Fruit fly (Drosophila melanogaster) Kc167 (cell line): Measurements from ENCODE around the gene Cyp4ac2.

Experiments used
- Myc ChIP-seq: fragments of >200 bp; optimal IDR thresholded peaks from 2 replicates; lab custom pipeline; 2017; ENCODE audit warnings: missing external identifiers
- Sin3A ChIP-seq: fragments of >200 bp; optimal IDR thresholded peaks from 2 replicates; lab custom pipeline; 2018; ENCODE audit warnings: missing external identifiers
- h ChIP-seq: fragments of >200 bp; optimal IDR thresholded peaks from 3 replicates; lab custom pipeline; 2018; ENCODE audit warnings: missing external identifiers
- insv ChIP-seq: fragments of >200 bp; optimal IDR thresholded peaks from 3 replicates; lab custom pipeline; 2018; ENCODE audit warnings: missing external identifiers
- psq ChIP-seq: fragments of >200 bp; optimal IDR thresholded peaks from 2 replicates; lab custom pipeline; 2017; ENCODE audit warnings: missing external identifiers
- ttk ChIP-seq: sonication (Bioruptor generic); optimal IDR thresholded peaks from 2 replicates; lab custom pipeline; 2017; ENCODE audit warnings: missing external identifiers

Cyp4ac2 gene

DNA sequence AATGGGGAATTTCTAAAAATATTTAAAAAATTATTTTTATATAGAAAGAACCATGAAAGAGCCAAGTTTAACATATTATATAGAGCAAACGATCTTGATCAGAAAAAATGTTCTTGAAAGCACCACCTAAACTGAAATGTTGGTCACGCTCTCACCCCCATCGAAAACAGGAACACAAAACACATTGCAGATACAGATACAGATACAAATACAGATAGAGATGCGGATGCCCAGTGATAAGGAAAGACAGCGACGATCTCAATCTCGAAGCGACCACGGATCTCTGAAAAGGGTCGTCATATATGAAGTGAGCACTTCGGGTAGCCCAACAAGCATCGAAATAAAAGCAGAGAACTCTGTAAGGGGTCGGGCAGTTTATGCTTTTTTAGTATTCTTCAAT, 18.8 kb upstream of the Cyp4ac2 start:
- TF ChIP-seq psq (no peak), ttk (lab: Kevin White, UChicago) (no peak), insv (lab: Kevin White, UChicago) (no peak), Sin3A (lab: Kevin White, UChicago) (no peak), Myc (no peak)

DNA sequence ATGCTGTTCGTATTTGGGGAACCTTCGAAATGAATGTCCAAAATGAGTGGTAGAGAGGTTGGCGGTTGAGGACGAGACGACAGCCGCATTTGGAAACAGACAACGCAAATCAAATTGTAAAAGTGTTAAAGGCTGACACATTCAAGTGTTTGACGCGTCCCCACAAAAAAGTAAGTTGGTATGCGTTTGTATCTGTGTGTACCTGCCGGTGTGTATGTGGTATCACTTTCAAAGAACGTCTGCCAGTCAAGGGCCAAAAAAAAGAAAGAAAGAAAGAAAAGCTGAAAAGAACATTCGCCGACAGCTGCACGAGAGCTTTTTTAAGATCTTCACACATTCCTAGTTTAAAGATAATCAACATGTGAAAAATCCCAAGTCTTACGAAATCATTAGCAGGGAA, 18.4 kb upstream of the Cyp4ac2 start:
- TF ChIP-seq ttk (lab: Kevin White, UChicago) (no peak), insv (lab: Kevin White, UChicago) (no peak), h (lab: Kevin White, UChicago) (no peak), Sin3A (lab: Kevin White, UChicago) (no peak), psq (no peak), Myc (no peak)

DNA sequence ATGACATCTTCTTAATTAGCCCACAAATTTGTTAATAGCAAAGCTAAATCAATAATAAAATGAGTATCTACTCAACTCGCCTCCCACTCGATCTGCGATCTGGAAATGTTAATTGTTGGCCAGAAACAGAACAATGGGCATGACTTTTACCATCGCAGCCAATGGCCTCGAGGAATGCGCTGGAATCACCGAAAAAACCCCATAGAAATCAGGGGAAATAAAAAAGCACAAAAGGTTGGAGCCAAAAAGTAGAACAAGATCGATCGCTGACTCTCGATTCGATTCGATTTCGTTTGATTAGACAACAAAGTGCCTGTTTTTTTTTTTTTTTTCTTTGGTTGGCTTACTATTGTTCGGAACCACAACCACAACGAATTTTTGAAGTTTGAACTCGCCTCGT, 17.6 kb upstream of the Cyp4ac2 start:
- TF ChIP-seq Myc: no peak
- TF ChIP-seq Sin3A (lab: Kevin White, UChicago): no peak
- TF ChIP-seq psq: no peak
- TF ChIP-seq insv (lab: Kevin White, UChicago): no peak
- TF ChIP-seq h (lab: Kevin White, UChicago): no peak
- no peak for TF ChIP-seq ttk (lab: Kevin White, UChicago)

DNA sequence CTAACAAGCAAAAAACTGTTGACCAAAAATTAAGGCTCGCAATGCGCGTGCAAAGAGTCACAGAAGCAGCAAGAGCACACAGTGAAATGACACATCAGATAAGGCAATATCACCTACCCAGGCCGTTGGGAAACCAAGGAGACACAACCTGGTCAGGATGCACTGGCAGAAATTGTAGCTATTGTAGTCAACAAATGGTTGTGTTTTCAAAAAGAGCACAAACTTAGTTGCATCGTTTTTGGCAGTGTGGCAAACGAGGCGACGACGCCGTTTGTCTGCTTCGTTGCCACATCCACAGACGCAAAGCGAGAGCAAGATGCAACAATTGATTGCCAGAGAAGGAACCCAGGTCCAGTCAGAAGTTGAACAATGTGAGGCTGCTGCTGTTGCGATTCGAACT, 16.4 kb upstream of the Cyp4ac2 start:
- TF ChIP-seq ttk (lab: Kevin White, UChicago) (no peak), h (lab: Kevin White, UChicago) (no peak), Myc (no peak), insv (lab: Kevin White, UChicago) (no peak), Sin3A (lab: Kevin White, UChicago) (no peak), psq (no peak)

DNA sequence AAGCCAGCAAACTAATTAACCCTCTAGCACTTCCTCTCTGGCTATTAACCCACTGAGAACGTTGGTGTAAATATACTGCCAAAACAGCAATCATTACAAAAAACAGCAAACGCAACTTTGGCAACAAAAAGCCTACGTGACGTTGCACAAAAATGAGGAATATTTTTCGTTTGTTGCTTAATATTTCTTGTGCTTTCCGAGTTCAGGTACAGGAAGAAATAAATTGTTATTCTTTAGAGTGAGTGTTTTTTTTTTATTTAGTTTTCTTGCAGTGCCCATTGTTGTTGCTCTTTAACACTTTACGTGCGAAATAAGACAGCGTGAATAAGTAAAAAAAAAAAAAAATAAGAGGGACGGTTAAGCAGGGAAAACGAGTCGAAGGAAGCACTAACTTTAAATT, 15.0 kb upstream of the Cyp4ac2 start:
- TF ChIP-seq ttk (lab: Kevin White, UChicago): no peak
- TF ChIP-seq h (lab: Kevin White, UChicago): no peak

DNA sequence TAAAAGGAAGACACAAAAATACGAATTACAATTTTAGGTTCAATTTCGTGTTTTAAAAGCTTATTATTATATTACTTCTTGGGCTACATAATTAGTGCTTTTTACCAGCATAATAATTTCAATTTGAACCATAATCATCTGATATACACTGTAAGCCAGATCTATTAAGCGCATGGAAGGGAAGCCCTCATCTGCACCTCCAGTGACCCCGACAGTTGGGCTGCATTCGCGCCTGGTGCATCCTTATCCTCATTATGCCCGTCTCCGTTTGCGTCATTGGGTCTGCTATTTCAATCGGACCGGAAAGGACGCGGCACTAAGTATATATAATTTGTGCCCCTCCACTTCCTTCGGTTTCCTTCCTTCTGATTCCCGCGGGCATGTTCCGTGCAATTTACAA, 14.5 kb upstream of the Cyp4ac2 start:
- no peak for TF ChIP-seq insv (lab: Kevin White, UChicago)
- no peak for TF ChIP-seq ttk (lab: Kevin White, UChicago)
- no peak for TF ChIP-seq h (lab: Kevin White, UChicago)
- TF ChIP-seq Myc: no peak
- TF ChIP-seq psq: no peak
- no peak for TF ChIP-seq Sin3A (lab: Kevin White, UChicago)

DNA sequence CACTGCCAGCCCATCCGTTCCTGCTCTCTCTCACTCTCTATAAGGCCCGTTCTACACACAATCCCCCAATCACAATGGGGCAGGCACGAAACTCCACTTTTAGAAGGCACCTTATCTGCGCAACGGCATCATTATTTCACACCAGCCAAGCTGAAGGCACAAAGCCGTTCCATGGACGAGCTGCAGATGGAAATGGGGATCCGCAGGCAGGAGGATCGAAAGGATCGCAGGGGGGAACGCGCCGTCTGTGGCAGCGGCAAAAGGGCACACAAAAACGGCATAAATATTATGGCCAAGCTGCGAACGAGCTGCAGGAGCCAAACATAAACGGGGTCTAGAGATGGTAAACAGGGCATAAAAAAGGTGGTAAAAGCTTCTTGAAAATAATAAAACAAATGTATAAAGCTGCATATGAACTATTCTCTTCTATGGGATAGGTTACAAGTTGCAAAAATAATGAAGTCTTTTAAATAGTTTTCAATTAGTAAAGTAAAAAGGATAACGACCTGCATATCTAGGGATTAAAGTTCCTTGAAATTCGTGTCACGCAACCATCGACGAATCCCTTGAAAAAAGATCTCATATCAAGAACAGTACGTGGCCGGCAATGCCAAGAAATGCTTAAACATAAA, 13.7 kb upstream of the Cyp4ac2 start:
- TF ChIP-seq insv (lab: Kevin White, UChicago) (no peak), ttk (lab: Kevin White, UChicago) (no peak), Myc (no peak), psq (no peak), h (lab: Kevin White, UChicago) (no peak), Sin3A (lab: Kevin White, UChicago) (no peak)

DNA sequence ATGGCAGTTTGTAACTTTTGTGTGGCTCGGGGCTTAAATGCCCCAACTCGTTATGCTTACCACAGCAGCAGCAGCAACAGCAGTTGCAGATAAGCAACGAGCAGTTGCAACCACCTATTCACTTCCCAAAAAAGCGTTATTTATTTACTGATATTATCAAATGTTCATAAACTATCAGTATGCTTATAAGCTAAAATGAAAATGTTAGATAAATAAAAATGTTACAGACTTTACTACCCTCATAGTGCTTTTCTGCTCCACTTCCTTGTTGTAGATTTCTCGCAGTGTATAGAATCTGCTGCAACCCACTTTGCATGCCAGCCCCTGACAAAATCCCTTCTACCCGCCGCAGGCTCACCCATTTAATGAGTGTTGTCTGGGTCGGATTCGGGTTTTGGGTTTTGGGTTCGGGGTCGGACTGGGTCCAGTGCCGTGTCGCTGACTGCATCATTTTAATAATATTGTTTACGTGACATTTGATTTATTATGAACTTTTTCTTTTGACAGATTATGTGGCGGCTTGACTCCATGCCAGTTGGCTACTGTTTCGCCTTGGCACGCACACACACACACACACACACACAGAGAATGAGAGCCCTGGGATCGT, 12.0 kb upstream of the Cyp4ac2 start:
- TF ChIP-seq h (lab: Kevin White, UChicago) (no peak), ttk (lab: Kevin White, UChicago) (no peak), psq (no peak), Myc (no peak), insv (lab: Kevin White, UChicago) (no peak), Sin3A (lab: Kevin White, UChicago) (no peak)

DNA sequence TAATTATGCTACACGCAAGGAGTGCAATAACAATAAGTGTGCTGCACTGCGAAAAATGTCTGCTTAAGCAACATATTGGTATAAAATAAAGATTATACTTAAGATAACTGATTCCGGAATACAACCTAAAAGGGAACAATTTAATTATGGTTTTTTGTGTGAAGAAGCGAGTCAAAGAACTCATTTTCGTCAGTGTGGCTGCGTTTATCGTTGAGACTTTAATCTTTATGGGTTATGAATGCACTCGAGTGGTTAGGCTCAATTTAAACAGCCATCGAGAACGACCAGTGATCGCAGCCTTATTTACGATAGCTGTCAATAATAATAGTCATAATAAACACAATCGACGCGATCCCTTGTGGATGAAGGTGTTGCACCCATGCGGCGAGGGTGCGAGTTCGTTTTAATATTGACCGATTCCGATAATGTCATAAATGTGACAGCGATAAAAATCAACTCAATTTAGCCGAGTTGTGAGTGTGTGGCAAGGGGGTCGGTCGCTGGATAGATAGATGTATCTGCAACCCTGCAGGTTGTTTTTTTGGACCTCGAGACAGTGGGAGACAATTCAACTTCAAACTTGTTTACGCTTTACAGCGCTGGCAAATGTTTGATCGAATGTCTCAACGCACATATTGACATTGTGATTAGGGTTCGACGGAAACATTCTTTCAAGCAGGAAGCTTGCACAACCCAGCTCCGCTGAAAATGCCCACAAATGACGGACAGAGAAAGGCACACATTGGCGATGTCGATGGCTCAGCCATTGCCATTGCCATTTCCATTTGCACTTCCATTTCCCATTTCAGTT, 10.0 kb upstream of the Cyp4ac2 start:
- TF ChIP-seq h (lab: Kevin White, UChicago): no peak
- TF ChIP-seq Myc: no peak
- TF ChIP-seq ttk (lab: Kevin White, UChicago): no peak
- TF ChIP-seq Sin3A (lab: Kevin White, UChicago): no peak
- no peak for TF ChIP-seq insv (lab: Kevin White, UChicago)
- TF ChIP-seq psq: no peak

DNA sequence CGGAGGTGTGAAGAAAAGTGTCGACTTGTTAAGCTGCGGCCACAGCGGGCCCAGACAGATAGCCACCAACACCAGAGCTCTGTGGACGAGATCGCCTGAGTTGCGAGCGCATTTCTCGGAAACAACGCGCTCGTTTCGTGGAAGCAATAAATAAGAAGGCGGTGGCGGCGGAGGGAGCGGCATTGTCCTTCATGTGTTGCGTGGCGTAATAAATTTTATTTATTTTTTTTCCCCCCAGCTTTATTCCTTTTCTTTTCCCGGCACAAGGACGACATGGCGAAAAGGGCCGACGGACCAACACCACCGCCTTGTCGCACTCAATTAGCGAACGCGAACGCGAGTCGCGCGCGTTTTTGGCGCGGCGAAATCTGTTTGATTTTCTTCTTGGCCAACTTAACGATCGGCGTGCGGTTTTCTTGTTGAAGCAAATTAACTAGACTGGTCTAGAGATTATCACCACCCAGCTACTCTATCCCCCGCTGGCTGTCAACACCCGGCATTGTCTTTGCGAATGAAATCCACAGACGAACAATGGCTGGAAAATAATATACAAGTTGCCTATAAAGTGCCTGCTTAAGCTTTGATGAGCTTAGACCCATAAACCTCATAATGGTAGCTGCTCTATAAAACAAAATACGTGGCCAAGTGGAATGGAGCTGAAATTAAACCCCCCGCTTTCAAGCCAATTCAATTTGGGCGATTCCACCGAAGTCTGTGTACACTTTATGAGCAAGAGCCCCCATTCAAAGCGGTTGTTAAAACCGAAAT, 6.9 kb upstream of the Cyp4ac2 start:
- TF ChIP-seq Sin3A (lab: Kevin White, UChicago) (no peak), Myc (no peak), psq (no peak), insv (lab: Kevin White, UChicago) (no peak), ttk (lab: Kevin White, UChicago) (no peak), h (lab: Kevin White, UChicago) (no peak)

DNA sequence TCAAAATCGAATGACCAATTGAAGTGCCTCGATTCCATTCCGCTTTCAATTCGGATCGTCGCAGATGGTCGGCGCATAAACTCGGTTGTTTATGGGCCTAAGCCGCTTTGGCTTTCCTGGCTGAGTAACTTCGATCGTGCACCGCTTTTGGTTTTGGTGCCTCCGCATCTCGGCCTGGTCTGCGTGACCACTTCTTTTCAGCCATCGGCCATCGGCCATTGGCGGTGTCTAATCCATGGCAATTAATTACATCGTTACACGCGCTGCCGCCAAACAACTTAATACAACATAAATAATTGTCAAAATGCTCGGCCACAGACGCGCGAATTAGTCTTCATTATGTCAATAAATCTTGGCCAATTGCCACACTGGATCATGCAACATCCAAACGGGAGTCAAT, 5.9 kb upstream of the Cyp4ac2 start:
- no peak for TF ChIP-seq insv (lab: Kevin White, UChicago)
- TF ChIP-seq Sin3A (lab: Kevin White, UChicago): no peak
